Fruit fly (Drosophila melanogaster) whole organism, adult: Measurements from ENCODE around the gene CG7530.
A peak's percentile ranks its signal among the peaks of the same experiment; 100 is the strongest.

Experiments used
- CG11617 ChIP-seq: fragments of 200-800 bp; sonication (Bioruptor generic); optimal IDR thresholded peaks from 2 replicates; lab custom pipeline; 2017; ENCODE audit warnings: mild to moderate bottlenecking, missing biosample characterization, missing genetic modification reagents, missing genetic modification characterization
- CG12768 ChIP-seq: fragments of 200-800 bp; sonication (Bioruptor generic); optimal IDR thresholded peaks from 2 replicates; lab custom pipeline; 2017; ENCODE audit warnings: missing biosample characterization, missing genetic modification characterization, mild to moderate bottlenecking, moderate library complexity, missing genetic modification reagents
- CG14711 ChIP-seq: fragments of 200-800 bp; sonication (Bioruptor generic); optimal IDR thresholded peaks from 2 replicates; lab custom pipeline; 2018; ENCODE audit warnings: missing biosample characterization, mild to moderate bottlenecking, missing genetic modification characterization, moderate library complexity
- CG1620 ChIP-seq: fragments of 200-800 bp; sonication (Bioruptor generic); optimal IDR thresholded peaks from 2 replicates; lab custom pipeline; 2016; ENCODE audit warnings: missing biosample characterization, missing genetic modification characterization
- CG33017 ChIP-seq: fragments of 200-800 bp; sonication (Bioruptor generic); optimal IDR thresholded peaks from 2 replicates; lab custom pipeline; 2018; ENCODE audit warnings: missing biosample characterization, mild to moderate bottlenecking, missing genetic modification characterization, moderate library complexity
- CG5204 ChIP-seq: fragments of 200-800 bp; sonication (Bioruptor generic); optimal IDR thresholded peaks from 2 replicates; lab custom pipeline; 2016; ENCODE audit warnings: missing biosample characterization, missing genetic modification characterization
- CG7045 ChIP-seq: fragments of 200-800 bp; sonication (Bioruptor generic); optimal IDR thresholded peaks from 2 replicates; lab custom pipeline; 2017; ENCODE audit warnings: missing biosample characterization, mild to moderate bottlenecking, missing genetic modification characterization
- CG7101 ChIP-seq: fragments of 200-800 bp; sonication (Bioruptor generic); optimal IDR thresholded peaks from 2 replicates; lab custom pipeline; 2018; ENCODE audit warnings: missing biosample characterization, mild to moderate bottlenecking, missing genetic modification characterization, moderate library complexity
- Clk ChIP-seq: fragments of 200-800 bp; sonication (Bioruptor generic); optimal IDR thresholded peaks from 2 replicates; lab custom pipeline; 2017; ENCODE audit warnings: missing biosample characterization, missing genetic modification characterization
- Crg-1 ChIP-seq: fragments of 200-800 bp; sonication (Bioruptor generic); optimal IDR thresholded peaks from 2 replicates; lab custom pipeline; 2016; ENCODE audit warnings: missing biosample characterization, missing genetic modification characterization
- Hr96 ChIP-seq: fragments of 200-800 bp; sonication (Bioruptor generic); optimal IDR thresholded peaks from 2 replicates; lab custom pipeline; 2016; ENCODE audit warnings: missing biosample characterization, missing genetic modification characterization
- Mnt ChIP-seq: fragments of 200-800 bp; sonication (Bioruptor generic); optimal IDR thresholded peaks from 2 replicates; lab custom pipeline; 2016; ENCODE audit warnings: missing biosample characterization, mild to moderate bottlenecking, missing genetic modification characterization
- bab1 ChIP-seq: fragments of 200-800 bp; sonication (Bioruptor generic); optimal IDR thresholded peaks from 3 replicates; lab custom pipeline; 2019; ENCODE audit warnings: missing biosample characterization, mild to moderate bottlenecking, missing genetic modification characterization, moderate library complexity
- cic ChIP-seq: fragments of 200-800 bp; sonication (Bioruptor generic); optimal IDR thresholded peaks from 2 replicates; lab custom pipeline; 2017; ENCODE audit warnings: missing biosample characterization, mild to moderate bottlenecking, missing genetic modification characterization, moderate library complexity
- cnc ChIP-seq, 2 experiments: fragments of >200 bp; optimal IDR thresholded peaks; 2 replicates each; lab custom pipeline; 2017
- kay ChIP-seq: fragments of 200-800 bp; sonication (Bioruptor generic); peaks from one replicate; lab custom pipeline; 2016; ENCODE audit warnings: missing biosample characterization, missing genetic modification characterization, borderline replicate concordance
- ovo ChIP-seq: fragments of 200-800 bp; sonication (Bioruptor generic); optimal IDR thresholded peaks from 2 replicates; lab custom pipeline; 2016; ENCODE audit warnings: missing biosample characterization, missing genetic modification characterization
- pad ChIP-seq: fragments of 200-800 bp; sonication (Bioruptor generic); optimal IDR thresholded peaks from 3 replicates; lab custom pipeline; 2017; ENCODE audit warnings: missing biosample characterization, missing genetic modification characterization, mild to moderate bottlenecking, moderate library complexity, missing genetic modification reagents
- tj ChIP-seq: fragments of 200-800 bp; sonication (Bioruptor generic); optimal IDR thresholded peaks from 3 replicates; lab custom pipeline; 2017; ENCODE audit warnings: missing biosample characterization, mild to moderate bottlenecking, missing genetic modification characterization, moderate library complexity
- toe ChIP-seq: fragments of 200-800 bp; sonication (Bioruptor generic); optimal IDR thresholded peaks from 2 replicates; lab custom pipeline; 2016; ENCODE audit warnings: missing biosample characterization, missing genetic modification characterization

Gene CG7530

dm6 chr3R:14729686-14730493 is 1.4 kb downstream of the CG7530 start:
- no peak for TF ChIP-seq ovo
- peak in 1 of 2 experiments; percentile 41 for TF ChIP-seq cnc (optimal IDR thresholded peaks at IDR 0.05; lab: Kevin White, UChicago)
- TF ChIP-seq Crg-1: no peak
- TF ChIP-seq CG33017 (tag; lab: Kevin White, UChicago): peak; percentile 8
- peak; percentile 7 for TF ChIP-seq kay (GFP tag; lab: Kevin White, UChicago)
- peak; percentile 32 for TF ChIP-seq CG14711 (tag; lab: Kevin White, UChicago)
- TF ChIP-seq Mnt: no peak
- TF ChIP-seq tj: no peak
- no peak for TF ChIP-seq pad (GFP tag; lab: Kevin White, UChicago)
- TF ChIP-seq Hr96 (GFP tag; lab: Kevin White, UChicago): no peak
- TF ChIP-seq CG7101: peak; percentile 33

dm6 chr3R:14728713-14729685 is 2.3 kb downstream of the CG7530 start:
- TF ChIP-seq bab1 (GFP tag; lab: Kevin White, UChicago): peak; percentile 45
- peak; percentile 18 for TF ChIP-seq CG7045 (GFP tag; lab: Kevin White, UChicago)
- TF ChIP-seq CG14711 (tag; lab: Kevin White, UChicago): peak; percentile 45
- TF ChIP-seq toe: no peak
- peak; percentile 80 for TF ChIP-seq tj
- no peak for TF ChIP-seq Crg-1
- TF ChIP-seq pad (GFP tag; lab: Kevin White, UChicago): no peak
- TF ChIP-seq Mnt: no peak
- TF ChIP-seq ovo: no peak
- TF ChIP-seq CG33017 (tag; lab: Kevin White, UChicago): no peak
- no peak for TF ChIP-seq CG5204 (GFP tag; lab: Kevin White, UChicago)
- no peak for TF ChIP-seq CG12768 (GFP tag; lab: Kevin White, UChicago)
- no peak for TF ChIP-seq cic (GFP tag; lab: Kevin White, UChicago)
- TF ChIP-seq CG7101: peak; percentile 1
- TF ChIP-seq CG1620: no peak
- peak; percentile 63 for TF ChIP-seq kay (GFP tag; lab: Kevin White, UChicago)
- TF ChIP-seq Clk (GFP tag; lab: Kevin White, UChicago): no peak
- no peak for TF ChIP-seq cnc (optimal IDR thresholded peaks at IDR 0.05; lab: Kevin White, UChicago)
- TF ChIP-seq CG11617: peak; percentile 27
- no peak for TF ChIP-seq Hr96 (GFP tag; lab: Kevin White, UChicago)

dm6 chr3R:14724501-14724859 is 6.8 kb downstream of the CG7530 start:
- TF ChIP-seq CG14711 (tag; lab: Kevin White, UChicago) (no peak), kay (GFP tag; lab: Kevin White, UChicago) (peak; percentile 15), CG33017 (tag; lab: Kevin White, UChicago) (no peak)

- TF ChIP-seq Mnt: peak; percentile 83
- TF ChIP-seq Clk (GFP tag; lab: Kevin White, UChicago): peak; percentile 55
- no peak for TF ChIP-seq cnc (optimal IDR thresholded peaks at IDR 0.05; lab: Kevin White, UChicago)
- peak; percentile 43 for TF ChIP-seq CG7045 (GFP tag; lab: Kevin White, UChicago)
- peak; percentile 63 for TF ChIP-seq tj
- TF ChIP-seq CG14711 (tag; lab: Kevin White, UChicago): peak; percentile 49
- peak; percentile 62 for TF ChIP-seq Hr96 (GFP tag; lab: Kevin White, UChicago)
- TF ChIP-seq kay (GFP tag; lab: Kevin White, UChicago): no peak
- TF ChIP-seq CG1620: peak; percentile 53
- TF ChIP-seq CG5204 (GFP tag; lab: Kevin White, UChicago): no peak
- TF ChIP-seq pad (GFP tag; lab: Kevin White, UChicago): peak; percentile 86
- TF ChIP-seq CG7101: peak; percentile 50
- TF ChIP-seq CG12768 (GFP tag; lab: Kevin White, UChicago): peak; percentile 62
- peak; percentile 54 for TF ChIP-seq cic (GFP tag; lab: Kevin White, UChicago)
- TF ChIP-seq toe: peak; percentile 67
- peak; percentile 55 for TF ChIP-seq CG33017 (tag; lab: Kevin White, UChicago)
- peak; percentile 60 for TF ChIP-seq CG11617
- TF ChIP-seq ovo: peak; percentile 22
- peak; percentile 5 for TF ChIP-seq Crg-1
- TF ChIP-seq bab1 (GFP tag; lab: Kevin White, UChicago): peak; percentile 52
Measured at dm6 chr3R:14723671-14724500, 7.4 kb downstream of the CG7530 start, which contains the start of gene kibra. kibra (minus strand) TSS chr3R:14724261.

dm6 chr3R:14723355-14723670 is 8.0 kb downstream of the CG7530 start:
- TF ChIP-seq cic (GFP tag; lab: Kevin White, UChicago) (no peak), CG5204 (GFP tag; lab: Kevin White, UChicago) (no peak), tj (no peak), pad (GFP tag; lab: Kevin White, UChicago) (no peak), CG1620 (no peak), Clk (GFP tag; lab: Kevin White, UChicago) (no peak), kay (GFP tag; lab: Kevin White, UChicago) (no peak), CG11617 (no peak), toe (no peak), cnc (optimal IDR thresholded peaks at IDR 0.05; lab: Kevin White, UChicago) (no peak), CG7045 (GFP tag; lab: Kevin White, UChicago) (no peak), CG12768 (GFP tag; lab: Kevin White, UChicago) (no peak), CG14711 (tag; lab: Kevin White, UChicago) (no peak), Crg-1 (no peak), Mnt (no peak), CG33017 (tag; lab: Kevin White, UChicago) (no peak), Hr96 (GFP tag; lab: Kevin White, UChicago) (no peak), CG7101 (no peak), ovo (no peak), bab1 (GFP tag; lab: Kevin White, UChicago) (no peak)
